Fruit fly (Drosophila melanogaster) whole organism, prepupa: Measurements from ENCODE around the gene htk.

Experiments
- CG10631 ChIP-seq: fragments of 200-800 bp; sonication (Bioruptor generic); optimal IDR thresholded peaks from 2 replicates; lab custom pipeline; 2016; ENCODE audit warnings: missing biosample characterization, missing genetic modification characterization
- CG10669 ChIP-seq: fragments of 200-800 bp; sonication (Bioruptor generic); optimal IDR thresholded peaks from 3 replicates; lab custom pipeline; 2018; ENCODE audit warnings: missing biosample characterization, mild to moderate bottlenecking, missing genetic modification characterization, moderate library complexity
- CG11294 ChIP-seq: fragments of 200-800 bp; sonication (Bioruptor generic); IDR thresholded peaks from 2 replicates; pipeline ENCODE4 v1.3.6; 2022; ENCODE audit warnings: missing biosample characterization, missing genetic modification characterization
- CG11762 ChIP-seq: fragments of 200-800 bp; sonication (Bioruptor generic); optimal IDR thresholded peaks from 3 replicates; lab custom pipeline; 2016; ENCODE audit warnings: missing biosample characterization, missing genetic modification characterization; ENCODE audit not compliant: insufficient read depth
- CG11902 ChIP-seq: fragments of 200-800 bp; sonication (Bioruptor generic); optimal IDR thresholded peaks from 3 replicates; lab custom pipeline; 2016; ENCODE audit warnings: missing biosample characterization, missing genetic modification characterization
- CG15336 ChIP-seq: fragments of 200-800 bp; sonication (Bioruptor generic); IDR thresholded peaks from 2 replicates; pipeline ENCODE4 v1.3.6; 2022; ENCODE audit warnings: missing biosample characterization, missing genetic modification characterization
- CG16779 ChIP-seq: fragments of 200-800 bp; sonication (Bioruptor generic); optimal IDR thresholded peaks from 3 replicates; lab custom pipeline; 2017; ENCODE audit warnings: missing biosample characterization, mild to moderate bottlenecking, missing genetic modification characterization
- CG3032 ChIP-seq: fragments of 200-800 bp; optimal IDR thresholded peaks from 2 replicates; lab custom pipeline; 2019; ENCODE audit warnings: missing biosample characterization, mild to moderate bottlenecking, missing genetic modification characterization, moderate library complexity
- CG31627 ChIP-seq: fragments of 200-800 bp; sonication (Bioruptor generic); optimal IDR thresholded peaks from 3 replicates; lab custom pipeline; 2016; ENCODE audit warnings: missing biosample characterization, missing genetic modification characterization
- CG32006 ChIP-seq: fragments of 200-800 bp; sonication (Bioruptor generic); optimal IDR thresholded peaks from 3 replicates; lab custom pipeline; 2017; ENCODE audit warnings: missing biosample characterization, mild to moderate bottlenecking, missing genetic modification characterization
- CG4318 ChIP-seq: fragments of 200-800 bp; sonication (Bioruptor generic); optimal IDR thresholded peaks from 3 replicates; lab custom pipeline; 2017; ENCODE audit warnings: missing biosample characterization, mild to moderate bottlenecking, missing genetic modification characterization
- CG6163 ChIP-seq: fragments of 200-800 bp; sonication (Bioruptor generic); IDR thresholded peaks from 3 replicates; pipeline ENCODE4 v1.3.6; 2022; ENCODE audit warnings: missing biosample characterization, missing genetic modification characterization
- CG6276 ChIP-seq: fragments of 200-800 bp; sonication (Bioruptor generic); optimal IDR thresholded peaks from 2 replicates; lab custom pipeline; 2017; ENCODE audit warnings: missing biosample characterization, mild to moderate bottlenecking, missing genetic modification characterization
- CG6792 ChIP-seq: fragments of 200-800 bp; sonication (Bioruptor generic); optimal IDR thresholded peaks from 3 replicates; lab custom pipeline; 2016; ENCODE audit warnings: missing biosample characterization, missing genetic modification characterization
- CG6808 ChIP-seq: fragments of 200-800 bp; sonication (Bioruptor generic); optimal IDR thresholded peaks from 3 replicates; lab custom pipeline; 2017; ENCODE audit warnings: missing biosample characterization, missing genetic modification characterization, mild to moderate bottlenecking, moderate library complexity, missing genetic modification reagents
- CG7368 ChIP-seq: fragments of 200-800 bp; sonication (Bioruptor generic); optimal IDR thresholded peaks from 3 replicates; lab custom pipeline; 2016; ENCODE audit warnings: missing biosample characterization, missing genetic modification characterization
- CG8119 ChIP-seq: fragments of 200-800 bp; sonication (Bioruptor generic); IDR thresholded peaks from 3 replicates; pipeline ENCODE4 v1.3.6; 2022; ENCODE audit warnings: missing biosample characterization, missing genetic modification characterization
- CG8319 ChIP-seq: fragments of 200-800 bp; sonication (Bioruptor generic); optimal IDR thresholded peaks from 3 replicates; lab custom pipeline; 2016; ENCODE audit warnings: missing biosample characterization, missing genetic modification characterization
- CG9139 ChIP-seq: fragments of 200-800 bp; sonication (Bioruptor generic); optimal IDR thresholded peaks from 3 replicates; lab custom pipeline; 2017; ENCODE audit warnings: missing biosample characterization, mild to moderate bottlenecking, missing genetic modification characterization
- Eip75B ChIP-seq: fragments of 200-800 bp; sonication (Bioruptor generic); optimal IDR thresholded peaks from 3 replicates; lab custom pipeline; 2016; ENCODE audit warnings: missing biosample characterization, missing genetic modification characterization
- Eip78C ChIP-seq: fragments of 200-800 bp; sonication (Bioruptor generic); peaks from one replicate; lab custom pipeline; 2016; ENCODE audit warnings: missing biosample characterization, missing genetic modification characterization
- Ets21C ChIP-seq: fragments of 200-800 bp; sonication (Bioruptor generic); optimal IDR thresholded peaks from 3 replicates; lab custom pipeline; 2016; ENCODE audit warnings: missing biosample characterization, missing genetic modification characterization
- Ets96B ChIP-seq: fragments of 200-800 bp; optimal IDR thresholded peaks from 2 replicates; lab custom pipeline; 2019; ENCODE audit warnings: missing biosample characterization, mild to moderate bottlenecking, missing genetic modification characterization, moderate library complexity
- Gug ChIP-seq: fragments of 200-800 bp; sonication (Bioruptor generic); IDR thresholded peaks from 2 replicates; pipeline ENCODE4 v1.3.6; 2022; ENCODE audit warnings: missing biosample characterization, missing genetic modification characterization
- Hr38 ChIP-seq: sonication (Bioruptor generic); optimal IDR thresholded peaks from 2 replicates; lab custom pipeline; 2016; ENCODE audit warnings: missing biosample characterization, missing genetic modification characterization
- Hr39 ChIP-seq: fragments of 200-800 bp; sonication (Bioruptor generic); optimal IDR thresholded peaks from 2 replicates; lab custom pipeline; 2016; ENCODE audit warnings: missing biosample characterization, missing genetic modification characterization
- Hr4 ChIP-seq: fragments of 200-800 bp; sonication (Bioruptor generic); optimal IDR thresholded peaks from 3 replicates; lab custom pipeline; 2016; ENCODE audit warnings: missing biosample characterization, missing genetic modification characterization
- OdsH ChIP-seq: fragments of 200-800 bp; sonication (Bioruptor generic); optimal IDR thresholded peaks from 3 replicates; lab custom pipeline; 2016; ENCODE audit warnings: missing biosample characterization, missing genetic modification characterization
- Smox ChIP-seq: fragments of 200-800 bp; sonication (Bioruptor generic); optimal IDR thresholded peaks from 3 replicates; lab custom pipeline; 2016; ENCODE audit warnings: missing biosample characterization, missing genetic modification characterization
- Sox102F ChIP-seq: fragments of 200-800 bp; sonication (Bioruptor generic); optimal IDR thresholded peaks from 2 replicates; lab custom pipeline; 2016; ENCODE audit warnings: missing biosample characterization, mild to moderate bottlenecking, missing genetic modification characterization
- Sox14 ChIP-seq: fragments of 200-800 bp; sonication (Bioruptor generic); optimal IDR thresholded peaks from 3 replicates; lab custom pipeline; 2016; ENCODE audit warnings: missing biosample characterization, missing genetic modification characterization
- Sox15 ChIP-seq: fragments of 200-800 bp; sonication (Bioruptor generic); optimal IDR thresholded peaks from 3 replicates; lab custom pipeline; 2016; ENCODE audit warnings: missing biosample characterization, missing genetic modification characterization
- achi ChIP-seq: fragments of 200-800 bp; sonication (Bioruptor generic); optimal IDR thresholded peaks from 3 replicates; lab custom pipeline; 2016; ENCODE audit warnings: missing biosample characterization, missing genetic modification characterization
- acj6 ChIP-seq: fragments of 200-800 bp; sonication (Bioruptor generic); optimal IDR thresholded peaks from 3 replicates; lab custom pipeline; 2016; ENCODE audit warnings: missing biosample characterization, missing genetic modification characterization
- cyc ChIP-seq: fragments of 200-800 bp; sonication (Bioruptor generic); optimal IDR thresholded peaks from 3 replicates; lab custom pipeline; 2016; ENCODE audit warnings: missing biosample characterization, missing genetic modification characterization
- dac ChIP-seq: fragments of 200-800 bp; sonication (Bioruptor generic); optimal IDR thresholded peaks from 2 replicates; lab custom pipeline; 2017; ENCODE audit warnings: missing biosample characterization, mild to moderate bottlenecking, missing genetic modification characterization
- dsx ChIP-seq: fragments of 200-800 bp; optimal IDR thresholded peaks from 3 replicates; lab custom pipeline; 2019; ENCODE audit warnings: missing biosample characterization, mild to moderate bottlenecking, missing genetic modification characterization, moderate library complexity; ENCODE audit not compliant: poor library complexity, severe bottlenecking
- eg ChIP-seq: fragments of 200-800 bp; sonication (Bioruptor generic); IDR thresholded peaks from 3 replicates; pipeline ENCODE4 v1.3.6; 2022; ENCODE audit warnings: missing biosample characterization, missing genetic modification characterization
- esn ChIP-seq: fragments of 200-800 bp; sonication (Bioruptor generic); optimal IDR thresholded peaks from 2 replicates; lab custom pipeline; 2016; ENCODE audit warnings: missing biosample characterization, mild to moderate bottlenecking, missing genetic modification characterization, moderate library complexity
- fd59A ChIP-seq: fragments of 200-800 bp; sonication (Bioruptor generic); optimal IDR thresholded peaks from 2 replicates; lab custom pipeline; 2017; ENCODE audit warnings: missing biosample characterization, mild to moderate bottlenecking, missing genetic modification characterization, missing genetic modification reagents
- fd85E ChIP-seq: fragments of 200-800 bp; sonication (Bioruptor generic); optimal IDR thresholded peaks from 3 replicates; lab custom pipeline; 2016; ENCODE audit warnings: missing biosample characterization, missing genetic modification characterization
- fkh ChIP-seq: fragments of 200-800 bp; sonication (Bioruptor generic); optimal IDR thresholded peaks from 3 replicates; lab custom pipeline; 2017; ENCODE audit warnings: missing biosample characterization, mild to moderate bottlenecking, missing genetic modification characterization, moderate library complexity
- lz ChIP-seq: fragments of 200-800 bp; sonication (Bioruptor generic); optimal IDR thresholded peaks from 3 replicates; lab custom pipeline; 2016; ENCODE audit warnings: missing biosample characterization, missing genetic modification characterization
- net ChIP-seq: fragments of 200-800 bp; sonication (Bioruptor generic); optimal IDR thresholded peaks from 3 replicates; lab custom pipeline; 2016; ENCODE audit warnings: missing biosample characterization, missing genetic modification characterization
- pdm3 ChIP-seq: fragments of 200-800 bp; sonication (Bioruptor generic); optimal IDR thresholded peaks from 3 replicates; lab custom pipeline; 2016; ENCODE audit warnings: missing biosample characterization, missing genetic modification characterization
- salr ChIP-seq, 2 experiments: fragments of 200-800 bp; sonication (Bioruptor generic); optimal IDR thresholded peaks; 3 replicates each; lab custom pipeline; 2016 to 2018; ENCODE audit warnings: missing biosample characterization in 2 of 2, missing genetic modification characterization in 2 of 2, mild to moderate bottlenecking in 1 of 2
- spab ChIP-seq: fragments of 200-800 bp; sonication (Bioruptor generic); optimal IDR thresholded peaks from 2 replicates; lab custom pipeline; 2017; ENCODE audit warnings: missing biosample characterization, mild to moderate bottlenecking, missing genetic modification characterization, missing genetic modification reagents
- ss ChIP-seq, 2 experiments: fragments of 200-800 bp; sonication (Bioruptor generic); optimal IDR thresholded peaks; 2 replicates in 1 of 2; 3 replicates in 1 of 2; lab custom pipeline; 2017 to 2018; ENCODE audit warnings: mild to moderate bottlenecking in 2 of 2, missing biosample characterization in 2 of 2, missing genetic modification characterization in 2 of 2, moderate library complexity in 1 of 2
- svp ChIP-seq: fragments of 200-800 bp; sonication (Bioruptor generic); peaks from one replicate; lab custom pipeline; 2016; ENCODE audit warnings: missing biosample characterization, missing genetic modification characterization
- vri ChIP-seq: fragments of 200-800 bp; sonication (Bioruptor generic); optimal IDR thresholded peaks from 3 replicates; lab custom pipeline; 2016; ENCODE audit warnings: missing biosample characterization, mild to moderate bottlenecking, missing genetic modification characterization

htk gene

dm6 chrX:18897294-18897693 is 53.8 kb downstream of the htk start:
- TF ChIP-seq CG11762 (no peak), CG15336 (GFP tag; lab: Robert Waterston, UW) (0 out of 2 replicates have a peak, but pooled peaks have one; percentile 8), Eip78C (peak; percentile 55)

dm6 chrX:18897906-18898305 is 54.4 kb downstream of the htk start:
- TF ChIP-seq CG6276 (GFP tag; lab: Kevin White, UChicago), result peak; percentile 15
- peak; percentile 41 for TF ChIP-seq dsx
- TF ChIP-seq CG6808, result peak; percentile 7
- peak; percentile 23 for TF ChIP-seq pdm3
- TF ChIP-seq spab (GFP tag; lab: Kevin White, UChicago), result no peak
- no peak for TF ChIP-seq fkh (GFP tag; lab: Kevin White, UChicago)
- no peak for TF ChIP-seq Eip75B (GFP tag; lab: Kevin White, UChicago)
- TF ChIP-seq CG11902, result no peak
- TF ChIP-seq dac (GFP tag; lab: Kevin White, UChicago), result no peak
- no peak for TF ChIP-seq CG31627 (GFP tag; lab: Kevin White, UChicago)
- TF ChIP-seq fd59A, result no peak
- no peak for TF ChIP-seq CG6792
- no peak for TF ChIP-seq Hr4
- TF ChIP-seq Sox15 (GFP tag; lab: Kevin White, UChicago), result no peak
- no peak for TF ChIP-seq CG8319 (GFP tag; lab: Kevin White, UChicago)
- TF ChIP-seq vri (GFP tag; lab: Kevin White, UChicago), result no peak
- TF ChIP-seq Hr38 (GFP tag; lab: Kevin White, UChicago), result no peak
- peak in 1 of 2 experiments; percentile 2 for TF ChIP-seq ss (GFP tag; optimal IDR thresholded peaks at IDR 0.05; lab: Kevin White, UChicago)
- TF ChIP-seq fd85E (GFP tag; lab: Kevin White, UChicago), result no peak
- no peak for TF ChIP-seq Ets21C (GFP tag; lab: Kevin White, UChicago)
- TF ChIP-seq CG11294 (GFP tag; lab: Robert Waterston, UW), result no peak
- peak; percentile 10 for TF ChIP-seq OdsH
- TF ChIP-seq CG16779, result no peak
- no peak for TF ChIP-seq CG6163 (GFP tag; lab: Robert Waterston, UW)
- TF ChIP-seq Ets96B (tag; lab: Kevin White, UChicago), result peak; percentile 31
- no peak for TF ChIP-seq Sox102F (GFP tag; lab: Kevin White, UChicago)
- no peak for TF ChIP-seq net (GFP tag; lab: Kevin White, UChicago)
- TF ChIP-seq Eip78C, result peak; percentile 77
- peak; percentile 28 for TF ChIP-seq CG3032
- TF ChIP-seq eg, result no peak
- no peak for TF ChIP-seq salr (GFP tag; optimal IDR thresholded peaks at IDR 0.05; lab: Kevin White, UChicago)
- no peak for TF ChIP-seq Sox14 (GFP tag; lab: Kevin White, UChicago)
- no peak for TF ChIP-seq acj6 (GFP tag; lab: Kevin White, UChicago)
- no peak for TF ChIP-seq achi (GFP tag; lab: Kevin White, UChicago)
- TF ChIP-seq CG4318 (GFP tag; lab: Kevin White, UChicago), result no peak
- TF ChIP-seq CG8119 (GFP tag; lab: Robert Waterston, UW), result no peak
- TF ChIP-seq Smox (GFP tag; lab: Kevin White, UChicago), result no peak
- no peak for TF ChIP-seq CG9139 (GFP tag; lab: Kevin White, UChicago)
- TF ChIP-seq esn (GFP tag; lab: Kevin White, UChicago), result peak; percentile 5
- no peak for TF ChIP-seq Hr39
- TF ChIP-seq CG10631 (GFP tag; lab: Kevin White, UChicago), result no peak
- no peak for TF ChIP-seq cyc (GFP tag; lab: Kevin White, UChicago)
- peak; percentile 1 for TF ChIP-seq CG32006
- no peak for TF ChIP-seq CG7368 (GFP tag; lab: Kevin White, UChicago)
- no peak for TF ChIP-seq CG10669 (GFP tag; lab: Kevin White, UChicago)
- TF ChIP-seq lz (GFP tag; lab: Kevin White, UChicago), result no peak
- no peak for TF ChIP-seq Gug (GFP tag; lab: Robert Waterston, UW)
- peak; percentile 42; the same call in 1 of the 2 replicates for TF ChIP-seq CG15336 (GFP tag; lab: Robert Waterston, UW)
- TF ChIP-seq svp, result no peak
